Fruit fly (Drosophila melanogaster) S2 (cell line): ENCODE results near the gene CG13075.

Source experiments
- CG8478 ChIP-seq: fragments of >200 bp; optimal IDR thresholded peaks from 2 replicates; lab custom pipeline; 2018
- CTCF ChIP-seq, 2 experiments: fragments of >200 bp; optimal IDR thresholded peaks; 2 replicates each; lab custom pipeline; 2018

DNA sequence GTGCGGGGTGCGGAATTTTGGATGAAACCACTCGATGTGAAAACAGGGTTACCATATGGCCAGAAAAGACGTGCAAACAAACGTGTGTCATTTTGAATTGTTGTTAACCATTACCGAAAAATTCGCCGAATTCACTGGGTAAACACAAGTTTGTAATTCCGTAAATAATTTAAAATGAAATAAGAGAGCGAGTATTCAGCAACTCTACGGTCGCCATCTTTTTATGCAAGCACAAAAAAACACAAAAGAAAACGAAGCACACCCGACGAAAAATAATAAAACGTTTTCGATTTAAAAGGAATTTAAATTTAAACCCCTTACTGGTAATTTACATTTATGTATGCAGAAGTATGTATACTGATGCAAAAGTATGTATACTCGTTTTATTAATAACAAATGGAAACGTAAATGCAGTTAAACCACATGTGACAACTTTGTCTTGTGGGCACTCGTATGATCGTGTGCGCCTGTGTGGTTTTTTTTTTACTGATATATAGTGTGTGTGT is 37.9 kb upstream of the CG13075 start:
- TF ChIP-seq CTCF (optimal IDR thresholded peaks at IDR 0.05; lab: Kevin White, UChicago) (no peak), CG8478 (lab: Kevin White, UChicago) (no peak)
